Fruit fly (Drosophila melanogaster) S2 (cell line): ENCODE measurements around the gene CG32683.

ENCODE experiments used
- CG8478 ChIP-seq: fragments of >200 bp; optimal IDR thresholded peaks from 2 replicates; lab custom pipeline; 2018
- CTCF ChIP-seq, 2 experiments: fragments of >200 bp; optimal IDR thresholded peaks; 2 replicates each; lab custom pipeline; 2018

CG32683 gene

dm6 chrX:10454795-10455194 lies at the start of gene CG32683:
Gene CG32683, minus strand, starts transcription at chrX:10454895.
- no peak for TF ChIP-seq CTCF (optimal IDR thresholded peaks at IDR 0.05; lab: Kevin White, UChicago)

DNA sequence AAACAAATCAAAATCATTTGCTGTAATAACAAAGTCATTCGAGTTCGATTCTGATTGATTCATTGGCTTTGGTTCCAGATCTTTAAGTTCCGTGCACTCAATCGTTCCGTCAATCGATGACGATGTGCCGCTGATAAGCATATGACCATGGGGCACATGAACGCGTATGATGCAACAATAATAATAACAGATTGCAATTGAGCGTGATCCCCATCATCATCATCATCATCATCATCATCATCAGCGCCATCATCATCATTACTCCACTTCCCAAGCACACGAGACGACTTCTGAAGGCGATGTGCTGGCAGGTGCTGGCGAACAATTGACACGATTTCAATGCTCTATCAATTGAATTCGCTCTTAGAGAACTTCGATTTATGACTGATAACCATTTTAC lies 41.6 kb upstream of the CG32683 start:
- TF ChIP-seq CTCF (optimal IDR thresholded peaks at IDR 0.05; lab: Kevin White, UChicago): no peak
- no peak for TF ChIP-seq CG8478

dm6 chrX:10487964-10488605 lies 33.4 kb upstream of the CG32683 start:
- TF ChIP-seq CG8478: no peak

- TF ChIP-seq CG8478 (no peak), CTCF (optimal IDR thresholded peaks at IDR 0.05; lab: Kevin White, UChicago) (no peak)
These were observed 32.4 kb upstream of the CG32683 start, which contains the start of gene CG32687 for dm6 chrX:10487105-10487504. Gene CG32687, minus strand, starts transcription at chrX:10487205.

DNA sequence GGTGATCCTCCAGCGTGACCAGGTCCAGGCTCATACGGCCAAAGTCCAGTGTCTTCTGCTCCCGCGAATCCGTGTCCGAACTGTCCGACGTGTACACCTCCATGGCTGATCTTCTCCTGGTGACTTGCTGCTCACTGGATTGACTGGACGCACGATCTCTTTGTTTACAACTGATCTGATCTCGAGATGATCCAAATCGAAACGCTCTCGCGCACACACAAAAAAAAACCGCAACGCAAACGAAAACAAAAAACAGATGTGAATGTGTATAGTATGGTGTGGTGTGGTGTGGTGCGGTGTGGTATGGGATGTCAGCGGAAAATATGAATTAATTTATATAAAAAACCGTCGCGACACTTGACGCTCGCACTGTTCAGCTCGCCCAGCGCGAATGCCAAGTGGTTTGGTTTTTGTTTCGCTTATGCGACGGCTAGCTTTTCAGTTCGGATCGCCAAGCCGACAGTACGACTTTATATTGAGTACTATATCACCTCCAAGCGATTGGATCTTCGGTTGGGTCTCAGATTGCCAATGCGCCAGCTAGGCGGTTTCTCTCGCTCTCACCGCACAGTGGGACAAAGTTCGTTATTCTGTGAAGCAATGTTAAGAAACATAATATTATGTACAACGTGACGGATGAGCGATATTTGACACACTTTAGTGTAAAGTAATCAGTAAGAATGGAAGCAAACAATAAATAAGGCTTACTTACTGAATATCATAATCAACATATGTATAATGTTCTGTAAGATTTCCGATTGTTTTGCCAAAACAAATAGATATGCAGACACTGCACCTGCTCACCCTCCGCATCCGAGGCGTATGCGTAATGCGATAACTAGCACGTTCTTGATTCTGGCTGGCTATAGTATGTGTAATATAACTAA lies 31.7 kb upstream of the CG32683 start:
- TF ChIP-seq CG8478: no peak
- TF ChIP-seq CTCF (optimal IDR thresholded peaks at IDR 0.05; lab: Kevin White, UChicago): no peak

DNA sequence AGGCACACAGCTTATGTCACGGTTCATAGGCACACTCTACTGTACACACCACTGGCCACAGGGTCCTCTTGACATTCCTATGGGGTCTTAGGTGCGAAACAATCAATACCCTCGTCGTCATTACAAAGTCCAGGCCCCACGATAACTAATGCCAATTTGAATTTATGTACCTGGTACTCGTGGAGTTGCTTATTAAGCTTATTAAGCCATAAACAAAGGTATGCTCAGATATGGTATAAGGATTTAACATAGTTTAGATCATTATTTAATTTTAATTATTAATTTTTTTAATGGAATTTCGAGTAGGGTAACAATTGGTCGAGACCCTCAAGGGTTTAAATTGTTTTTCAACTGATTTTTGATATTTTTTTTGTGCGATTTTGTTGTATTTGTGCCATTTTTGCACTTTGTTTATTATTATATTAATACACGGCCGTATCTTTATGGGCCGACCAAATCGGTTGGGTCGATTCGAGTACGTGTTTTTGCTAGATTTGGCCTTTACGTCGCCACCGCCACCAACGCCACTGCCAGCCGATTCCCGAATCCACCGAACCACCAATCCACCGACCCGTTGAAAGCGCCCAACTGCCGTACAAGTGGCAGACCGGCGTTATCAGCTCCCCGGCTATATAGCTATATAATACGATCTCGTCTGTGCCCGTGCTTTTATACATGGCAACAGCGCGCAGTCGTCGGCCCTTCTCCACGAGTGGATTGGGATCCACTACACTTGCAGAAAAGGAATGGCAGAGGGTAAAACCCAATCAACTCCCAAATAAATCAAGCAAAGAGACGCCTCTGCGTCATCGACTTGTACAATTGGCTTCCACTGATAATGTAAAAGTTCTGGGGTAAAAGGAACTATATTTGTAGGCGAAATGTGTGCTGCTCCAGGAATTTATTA lies 29.8 kb upstream of the CG32683 start:
- TF ChIP-seq CG8478: no peak
- TF ChIP-seq CTCF (optimal IDR thresholded peaks at IDR 0.05; lab: Kevin White, UChicago): no peak

dm6 chrX:10478443-10479368 lies 24.0 kb upstream of the CG32683 start, which contains the start of the genes CG2887 and PPP4R2r:
Gene CG2887, minus strand, starts transcription at chrX:10478493.
Gene PPP4R2r, plus strand, starts transcription at chrX:10478838.
- TF ChIP-seq CG8478: no peak
- TF ChIP-seq CTCF (optimal IDR thresholded peaks at IDR 0.05; lab: Kevin White, UChicago): peak in 1 of 2 experiments; percentile 13

DNA sequence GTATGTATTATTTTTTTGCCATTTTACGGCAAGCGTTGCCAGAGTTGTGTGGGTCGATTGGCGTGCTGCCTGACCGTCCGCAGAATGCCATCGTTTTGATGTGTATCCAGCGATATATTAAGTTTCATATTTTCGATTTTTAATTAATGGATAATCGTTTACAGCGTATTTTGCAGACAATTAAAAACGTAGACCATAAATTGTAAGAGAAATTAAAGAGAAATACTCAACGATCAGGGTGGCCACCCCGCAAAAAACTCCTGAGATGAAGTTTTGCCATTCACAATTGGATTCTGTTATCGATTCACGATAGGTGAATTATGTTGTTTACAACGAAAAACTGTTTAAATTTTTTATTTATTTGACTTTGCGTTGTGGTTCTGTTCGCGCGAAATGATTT lies 19.9 kb upstream of the CG32683 start, which contains the start of gene nocte:
Gene nocte (minus strand): TSS at position 51 of the 400 bp plus-strand sequence.
- TF ChIP-seq CTCF (optimal IDR thresholded peaks at IDR 0.05; lab: Kevin White, UChicago) (no peak), CG8478 (no peak)

- TF ChIP-seq CG8478 (no peak), CTCF (optimal IDR thresholded peaks at IDR 0.05; lab: Kevin White, UChicago) (no peak)
These were observed 19.5 kb upstream of the CG32683 start for dm6 chrX:10474213-10474540.

dm6 chrX:10473510-10474212 lies 19.0 kb upstream of the CG32683 start, which contains the start of gene CG2889:
Gene CG2889, plus strand, starts transcription at chrX:10473938.
- TF ChIP-seq CG8478 (no peak), CTCF (optimal IDR thresholded peaks at IDR 0.05; lab: Kevin White, UChicago) (peak in 1 of 2 experiments; percentile 14)

DNA sequence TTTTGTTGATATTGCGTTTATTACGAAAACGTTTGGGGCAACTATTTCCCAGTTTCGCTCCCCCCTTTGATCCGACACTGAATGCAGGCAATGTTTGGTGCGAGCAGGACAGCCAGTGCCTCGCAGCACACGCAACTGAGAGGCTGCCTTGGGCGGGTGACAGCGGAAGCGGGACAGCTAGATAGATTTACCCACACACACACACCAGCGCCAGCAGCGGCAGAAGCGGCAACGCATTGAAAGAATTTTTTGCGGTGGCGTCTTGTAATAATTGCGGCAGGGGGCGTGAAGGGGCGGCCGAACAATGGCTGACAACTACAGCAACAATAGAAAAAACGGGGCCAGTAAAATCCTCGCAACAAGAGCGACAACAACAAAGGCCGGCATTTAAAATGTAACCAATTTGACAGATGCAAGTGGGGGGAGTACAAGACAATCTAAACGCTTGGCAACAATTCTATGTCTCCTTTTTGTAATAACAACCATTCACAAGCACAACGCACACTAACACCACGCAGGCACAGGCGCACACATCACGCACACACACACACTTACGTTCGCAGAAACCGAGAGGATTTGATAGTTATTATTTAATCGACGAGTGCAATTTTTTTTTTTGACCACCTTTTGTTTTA lies 18.0 kb upstream of the CG32683 start:
- TF ChIP-seq CTCF (optimal IDR thresholded peaks at IDR 0.05; lab: Kevin White, UChicago) (peak; percentile 38 to 41), CG8478 (peak; percentile 70)

DNA sequence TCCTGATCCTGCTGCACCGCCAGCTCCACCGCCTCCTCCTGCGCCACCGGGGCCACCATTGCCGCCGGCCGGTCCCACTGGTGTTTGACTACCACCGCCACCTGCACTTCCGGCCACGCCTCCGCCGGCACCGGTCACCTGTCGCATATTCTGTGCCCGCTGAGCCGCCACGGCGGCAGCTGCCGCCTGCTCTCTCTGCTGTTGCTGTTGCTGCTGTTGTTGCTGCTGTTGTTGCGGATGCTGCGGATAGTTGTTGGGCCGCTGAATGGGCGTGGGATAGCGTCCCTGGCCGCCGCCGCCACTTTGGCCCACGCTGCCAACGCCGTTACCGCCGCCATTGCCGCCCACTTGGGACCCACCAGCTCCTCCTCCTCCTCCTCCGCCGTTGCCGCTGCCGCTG lies 9.8 kb upstream of the CG32683 start:
- TF ChIP-seq CTCF (optimal IDR thresholded peaks at IDR 0.05; lab: Kevin White, UChicago) (no peak), CG8478 (no peak)

DNA sequence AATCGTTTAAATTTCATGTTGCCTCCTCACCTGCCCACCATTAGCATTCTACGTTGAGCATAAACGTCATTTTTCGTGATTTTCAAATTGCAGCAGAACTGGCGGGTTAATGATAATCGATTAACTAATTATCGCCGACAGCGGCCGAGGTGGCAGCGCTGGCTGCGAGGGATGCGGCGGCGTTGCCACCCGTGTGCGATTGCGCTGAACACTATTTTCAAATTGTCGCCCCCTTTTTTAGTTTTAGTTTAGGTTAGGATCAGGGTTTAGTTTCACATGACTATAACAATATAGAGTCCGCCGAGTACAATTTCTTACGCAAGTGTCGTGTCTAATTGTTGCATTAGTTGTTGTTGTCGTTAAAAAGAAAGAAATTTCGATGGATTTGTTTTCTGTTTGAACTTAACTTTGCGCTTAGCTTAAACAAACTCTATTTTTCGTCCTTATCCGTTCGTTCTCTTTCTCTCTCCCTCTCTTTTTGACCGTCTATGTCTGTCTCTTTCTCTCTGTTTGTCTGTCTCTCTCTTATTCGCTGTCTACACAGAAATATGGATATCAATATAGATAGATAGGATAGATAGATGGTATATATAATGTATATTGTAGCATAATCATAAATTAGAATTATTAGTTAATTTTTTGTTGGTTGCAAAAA lies 8.5 kb upstream of the CG32683 start:
- TF ChIP-seq CG8478 (peak; percentile 18), CTCF (optimal IDR thresholded peaks at IDR 0.05; lab: Kevin White, UChicago) (peak in 1 of 2 experiments; percentile 20)
